Worm (Caenorhabditis elegans) whole organism, midembryonic: ENCODE results near the gene nspc-4.

Source experiments
- tab-1 ChIP-seq: fragments of 200-800 bp; sonication (Bioruptor generic); IDR thresholded peaks from 2 replicates; pipeline ENCODE4 v1.3.6; 2022; ENCODE audit warnings: missing genetic modification characterization, missing compliant biosample characterization
- ztf-29 ChIP-seq: fragments of 200-800 bp; sonication (Bioruptor generic); IDR thresholded peaks from 2 replicates; pipeline ENCODE4 v1.3.6; 2022; ENCODE audit warnings: missing genetic modification reagents, missing genetic modification characterization, missing compliant biosample characterization

DNA sequence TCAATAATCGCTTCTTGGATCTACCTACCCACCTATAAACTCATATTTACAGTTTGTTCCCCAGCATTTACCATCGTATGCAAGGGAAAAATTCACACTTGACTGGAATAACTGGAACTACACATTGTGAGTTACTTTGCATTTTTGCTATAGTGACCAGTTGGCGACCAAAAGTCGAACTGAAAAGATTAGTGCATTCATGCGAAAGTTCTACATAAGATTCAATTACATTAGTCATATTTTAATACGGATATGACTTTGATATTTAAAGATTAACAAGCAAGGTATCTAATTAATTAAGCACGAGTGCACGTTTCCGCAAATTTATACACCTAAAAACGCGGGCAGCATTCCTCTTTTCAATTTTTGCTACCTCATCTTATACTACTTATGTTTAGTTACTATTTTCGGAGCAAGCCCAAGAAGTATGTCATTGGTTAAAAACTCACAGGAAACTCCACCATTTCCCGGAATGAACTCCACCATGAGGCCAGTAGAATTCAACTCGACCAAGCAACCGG, 32.9 kb upstream of the nspc-4 start, which contains the start of gene jmjd-3.1:
- TF ChIP-seq tab-1 (no peak), ztf-29 (no peak)
